ENCODE assay signal across 1 worm cellular context in the genomic region with DNA sequence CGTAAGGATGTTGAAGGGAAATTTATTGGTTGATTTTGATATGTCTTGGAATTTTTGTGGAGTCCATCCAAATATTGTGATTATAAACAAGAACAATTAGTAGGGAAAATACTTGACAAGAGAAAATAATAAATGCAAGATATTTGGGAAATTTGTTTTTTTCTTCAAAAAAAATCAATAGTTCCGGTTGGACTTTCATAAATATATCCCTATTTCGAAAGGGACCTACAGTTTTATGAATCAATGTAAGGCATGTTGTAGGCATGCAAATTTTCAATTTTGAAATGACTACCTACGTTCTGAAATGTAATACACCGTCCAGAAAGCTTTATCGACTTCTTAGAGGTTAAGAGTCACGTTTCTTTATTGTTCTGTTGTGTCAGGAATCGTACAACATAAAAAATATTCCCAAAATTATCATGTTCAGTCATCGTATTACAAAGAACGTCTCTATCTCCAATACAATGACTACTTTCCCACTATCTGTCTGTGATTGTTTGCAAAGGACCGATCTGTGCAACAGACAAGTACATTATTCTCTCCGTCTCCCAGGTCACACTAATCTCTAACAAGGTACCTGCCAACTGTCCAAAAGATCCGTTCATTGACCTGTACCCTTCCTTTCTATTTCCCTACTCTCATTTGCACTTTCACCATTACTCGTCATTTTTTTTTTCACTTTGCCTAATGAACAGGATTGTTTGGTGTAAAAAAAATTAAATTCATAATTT.
TF ChIP-seq lines count a peak whose summit lies in the region.

A gene (plus strand): TSS at position 730 of the 731 bp plus-strand sequence.

TF ChIP-seq in whole organism, L4 larva, 104 proteins besides CTCF, POLR2A, EP300 and RAD21 (continued from another document):
- TF ChIP-seq T26A8.4 (GFP tag; IDR thresholded peaks at IDR 0.05; lab: Robert Waterston, UW) (peak; percentile 89), lin-39 (tag; optimal IDR thresholded peaks at IDR 0.05; lab: Kevin White, UChicago) (no peak), attf-4 (tag; optimal IDR thresholded peaks at IDR 0.05; lab: Kevin White, UChicago) (no peak), nhr-102 (tag; optimal IDR thresholded peaks at IDR 0.05; lab: Kevin White, UChicago) (peak; percentile 71), ztf-7 (tag; optimal IDR thresholded peaks at IDR 0.05; lab: Kevin White, UChicago) (no peak), php-3 (GFP tag; IDR thresholded peaks at IDR 0.05; lab: Robert Waterston, UW) (0 out of 2 replicates have a peak, but pooled peaks have one; percentile 12), hlh-30 (tag; optimal IDR thresholded peaks at IDR 0.05; lab: Kevin White, UChicago; ENCODE audit: insufficient read depth) (no peak), aha-1 (tag; lab: Kevin White, UChicago) (no peak)
